Fruit fly (Drosophila melanogaster) whole organism, embryonic: ENCODE data around the gene Or9a.

Experiments used
- CG10274 ChIP-seq: fragments of 200-800 bp; sonication (Bioruptor generic); optimal IDR thresholded peaks from 3 replicates; lab custom pipeline; 2017; ENCODE audit warnings: missing biosample characterization, mild to moderate bottlenecking, missing genetic modification characterization
- CG10366 ChIP-seq: fragments of 200-800 bp; sonication (Bioruptor generic); IDR thresholded peaks from 2 replicates; pipeline ENCODE4 v1.3.6; 2022; ENCODE audit warnings: missing biosample characterization, missing genetic modification characterization
- CG10979 ChIP-seq: fragments of 200-800 bp; sonication (Bioruptor generic); optimal IDR thresholded peaks from 2 replicates; lab custom pipeline; 2018; ENCODE audit warnings: missing biosample characterization, mild to moderate bottlenecking, missing genetic modification characterization, moderate library complexity
- CG12659 ChIP-seq: fragments of 200-800 bp; sonication (Bioruptor generic); optimal IDR thresholded peaks from 3 replicates; lab custom pipeline; 2017; ENCODE audit warnings: mild to moderate bottlenecking, missing biosample characterization, missing genetic modification reagents, missing genetic modification characterization
- CG12942 ChIP-seq: fragments of 200-800 bp; sonication (Bioruptor generic); optimal IDR thresholded peaks from 3 replicates; lab custom pipeline; 2016; ENCODE audit warnings: missing biosample characterization, missing genetic modification characterization
- CG13624 ChIP-seq: fragments of 200-800 bp; sonication (Bioruptor generic); optimal IDR thresholded peaks from 2 replicates; lab custom pipeline; 2016; ENCODE audit warnings: missing biosample characterization, missing genetic modification characterization
- CG17328 ChIP-seq: fragments of 200-800 bp; sonication (Bioruptor generic); IDR thresholded peaks from 2 replicates; pipeline ENCODE4 v1.3.6; 2022; ENCODE audit warnings: missing biosample characterization, missing genetic modification characterization
- CG17829 ChIP-seq: fragments of 200-800 bp; optimal IDR thresholded peaks from 2 replicates; lab custom pipeline; 2019; ENCODE audit warnings: missing biosample characterization, mild to moderate bottlenecking, missing genetic modification characterization, moderate library complexity
- CG18011 ChIP-seq: fragments of 200-800 bp; sonication (Bioruptor generic); optimal IDR thresholded peaks from 2 replicates; lab custom pipeline; 2017; ENCODE audit warnings: missing biosample characterization, missing genetic modification characterization, mild to moderate bottlenecking, moderate library complexity, missing genotype
- CG2116 ChIP-seq: fragments of 200-800 bp; sonication (Bioruptor generic); optimal IDR thresholded peaks from 3 replicates; lab custom pipeline; 2018; ENCODE audit warnings: missing biosample characterization, mild to moderate bottlenecking, missing genetic modification characterization
- CG34422 ChIP-seq: fragments of 200-800 bp; sonication (Bioruptor generic); IDR thresholded peaks from 3 replicates; pipeline ENCODE4 v1.3.6; 2022; ENCODE audit warnings: missing biosample characterization, missing genetic modification characterization
- CG3995 ChIP-seq: fragments of 200-800 bp; sonication (Bioruptor generic); optimal IDR thresholded peaks from 3 replicates; lab custom pipeline; 2016; ENCODE audit warnings: missing biosample characterization, missing genetic modification characterization
- CG6175 ChIP-seq: fragments of 200-800 bp; sonication (Bioruptor generic); IDR thresholded peaks from 3 replicates; pipeline ENCODE4 v1.3.6; 2022; ENCODE audit warnings: missing biosample characterization, missing genetic modification characterization
- CG7745 ChIP-seq: fragments of 200-800 bp; sonication (Bioruptor generic); optimal IDR thresholded peaks from 2 replicates; lab custom pipeline; 2018; ENCODE audit warnings: missing biosample characterization, mild to moderate bottlenecking, missing genetic modification characterization, moderate library complexity
- Dip2 ChIP-seq: fragments of 200-800 bp; sonication (Bioruptor generic); IDR thresholded peaks from 2 replicates; pipeline ENCODE4 v1.3.6; 2022; ENCODE audit warnings: missing biosample characterization, missing genetic modification characterization
- Doc3 ChIP-seq: fragments of 200-800 bp; sonication (Bioruptor generic); IDR thresholded peaks from 3 replicates; pipeline ENCODE4 v1.3.6; 2022; ENCODE audit warnings: missing biosample characterization, missing genetic modification characterization; ENCODE audit not compliant: partially characterized antibody
- Hr3 ChIP-seq: fragments of 200-800 bp; sonication (Bioruptor generic); optimal IDR thresholded peaks from 3 replicates; lab custom pipeline; 2016; ENCODE audit warnings: missing biosample characterization, missing genetic modification characterization
- Hr51 ChIP-seq, 2 experiments: fragments of 200-800 bp; sonication (Bioruptor generic); optimal IDR thresholded peaks; 2 replicates in 1 of 2; 3 replicates in 1 of 2; lab custom pipeline; 2016 to 2018; ENCODE audit warnings: missing biosample characterization in 2 of 2, missing genetic modification characterization in 2 of 2, mild to moderate bottlenecking in 1 of 2, moderate library complexity in 1 of 2
- Jarid2 ChIP-seq: fragments of 200-800 bp; sonication (Bioruptor generic); optimal IDR thresholded peaks from 3 replicates; lab custom pipeline; 2017; ENCODE audit warnings: mild to moderate bottlenecking, missing biosample characterization, missing genetic modification reagents, missing genetic modification characterization
- MTF-1 ChIP-seq: fragments of 200-800 bp; sonication (Bioruptor generic); optimal IDR thresholded peaks from 2 replicates; lab custom pipeline; 2018; ENCODE audit warnings: missing biosample characterization, mild to moderate bottlenecking, missing genetic modification characterization, borderline replicate concordance
- Mes4 ChIP-seq: fragments of 200-800 bp; sonication (Bioruptor generic); optimal IDR thresholded peaks from 2 replicates; lab custom pipeline; 2016; ENCODE audit warnings: missing biosample characterization, missing genetic modification characterization
- NFAT ChIP-seq: fragments of 200-800 bp; sonication (Bioruptor generic); IDR thresholded peaks from 2 replicates; pipeline ENCODE4 v1.3.6; 2022; ENCODE audit warnings: missing biosample characterization, missing genetic modification characterization
- Optix ChIP-seq: fragments of 200-800 bp; sonication (Bioruptor generic); IDR thresholded peaks from 3 replicates; pipeline ENCODE4 v1.3.6; 2022; ENCODE audit warnings: missing biosample characterization, missing genetic modification characterization
- Pdp1 ChIP-seq, 2 experiments: fragments of 200-800 bp; sonication (Bioruptor generic); optimal IDR thresholded peaks; 3 replicates each; lab custom pipeline; 2016; ENCODE audit warnings: missing biosample characterization in 2 of 2, missing genetic modification characterization in 2 of 2, mild to moderate bottlenecking in 1 of 2, moderate library complexity in 1 of 2
- Sry-β ChIP-seq: fragments of 200-800 bp; sonication (Bioruptor generic); optimal IDR thresholded peaks from 2 replicates; lab custom pipeline; 2018; ENCODE audit warnings: missing biosample characterization, mild to moderate bottlenecking, missing genetic modification characterization, moderate library complexity
- TFAM ChIP-seq: fragments of 200-800 bp; sonication (Bioruptor generic); optimal IDR thresholded peaks from 2 replicates; lab custom pipeline; 2017; ENCODE audit warnings: missing biosample characterization, missing genetic modification characterization, inconsistent platforms
- Tbp ChIP-seq: fragments of >200 bp; optimal IDR thresholded peaks from 2 replicates; lab custom pipeline; 2018; ENCODE audit warnings: missing biosample characterization, missing genetic modification characterization
- abd-A ChIP-seq: fragments of 200-800 bp; sonication (Bioruptor generic); optimal IDR thresholded peaks from 3 replicates; lab custom pipeline; 2019; ENCODE audit warnings: missing biosample characterization, mild to moderate bottlenecking, missing genetic modification characterization, moderate library complexity
- amos ChIP-seq: fragments of 200-800 bp; sonication (Bioruptor generic); IDR thresholded peaks from 2 replicates; pipeline ENCODE4 v1.3.6; 2022; ENCODE audit warnings: missing biosample characterization, missing genetic modification characterization; ENCODE audit not compliant: partially characterized antibody
- chif ChIP-seq, 2 experiments: fragments of 200-800 bp; sonication (Bioruptor generic); optimal IDR thresholded peaks; 3 replicates each; lab custom pipeline; 2016; ENCODE audit warnings: missing biosample characterization in 2 of 2, missing genetic modification characterization in 2 of 2
- ci ChIP-seq: fragments of 200-800 bp; sonication (Bioruptor generic); IDR thresholded peaks from 3 replicates; pipeline ENCODE4 v1.3.6; 2022; ENCODE audit warnings: missing biosample characterization, missing genetic modification characterization
- croc ChIP-seq: fragments of 200-800 bp; sonication (Bioruptor generic); conservative IDR thresholded peaks from 3 replicates; pipeline ENCODE4 v1.3.6; 2022; ENCODE audit warnings: missing biosample characterization, missing genetic modification characterization
- dpn ChIP-seq, 2 experiments: fragments of 200-800 bp; sonication (Bioruptor generic); optimal IDR thresholded peaks; 3 replicates each; lab custom pipeline; 2016; ENCODE audit warnings: missing biosample characterization in 2 of 2, missing genetic modification characterization in 2 of 2
- gcm ChIP-seq: fragments of 200-800 bp; sonication (Bioruptor generic); optimal IDR thresholded peaks from 2 replicates; lab custom pipeline; 2019; ENCODE audit warnings: missing biosample characterization, mild to moderate bottlenecking, missing genetic modification characterization, moderate library complexity
- jigr1 ChIP-seq: fragments of 200-800 bp; sonication (Bioruptor generic); IDR thresholded peaks from 3 replicates; pipeline ENCODE4 v1.3.6; 2022; ENCODE audit warnings: missing biosample characterization, missing genetic modification characterization
- lab ChIP-seq: fragments of 200-800 bp; sonication (Bioruptor generic); optimal IDR thresholded peaks from 3 replicates; lab custom pipeline; 2017; ENCODE audit warnings: missing biosample characterization, missing genetic modification characterization, mild to moderate bottlenecking, moderate library complexity, missing genetic modification reagents
- lbe ChIP-seq: fragments of 200-800 bp; sonication (Bioruptor generic); optimal IDR thresholded peaks from 2 replicates; lab custom pipeline; 2016; ENCODE audit warnings: missing biosample characterization, mild to moderate bottlenecking, missing genetic modification characterization
- lola ChIP-seq, 3 experiments: fragments of >200 bp in 2 of 3; fragments of 200-800 bp in 1 of 3; sonication (Bioruptor generic) in 1 of 3; optimal IDR thresholded peaks; 2 replicates each; lab custom pipeline; 2017 to 2019; ENCODE audit warnings: missing biosample characterization in 3 of 3, missing genetic modification characterization in 3 of 3, mild to moderate bottlenecking in 1 of 3, moderate library complexity in 1 of 3
- luna ChIP-seq: fragments of 200-800 bp; sonication (Bioruptor generic); optimal IDR thresholded peaks from 2 replicates; lab custom pipeline; 2016; ENCODE audit warnings: missing biosample characterization, missing genetic modification characterization
- nerfin-2 ChIP-seq: fragments of 200-800 bp; sonication (Bioruptor generic); IDR thresholded peaks from 2 replicates; pipeline ENCODE4 v1.3.6; 2022; ENCODE audit warnings: missing biosample characterization, missing genetic modification characterization; ENCODE audit not compliant: partially characterized antibody
- phol ChIP-seq: fragments of 200-800 bp; sonication (Bioruptor generic); optimal IDR thresholded peaks from 3 replicates; lab custom pipeline; 2018; ENCODE audit warnings: missing biosample characterization, mild to moderate bottlenecking, missing genetic modification characterization, moderate library complexity
- pnt ChIP-seq: fragments of 200-800 bp; sonication (Bioruptor generic); optimal IDR thresholded peaks from 3 replicates; lab custom pipeline; 2016; ENCODE audit warnings: missing biosample characterization, missing genetic modification characterization
- sens ChIP-seq: fragments of 200-800 bp; sonication (Bioruptor generic); peaks from one replicate; lab custom pipeline; 2016; ENCODE audit warnings: missing biosample characterization, missing genetic modification characterization
- tap ChIP-seq: fragments of 200-800 bp; optimal IDR thresholded peaks from 3 replicates; lab custom pipeline; 2019; ENCODE audit warnings: missing biosample characterization, mild to moderate bottlenecking, missing genetic modification characterization, moderate library complexity
- unc-4 ChIP-seq: fragments of 200-800 bp; sonication (Bioruptor generic); IDR thresholded peaks from 2 replicates; pipeline ENCODE4 v1.3.6; 2022; ENCODE audit warnings: missing biosample characterization, missing genetic modification characterization; ENCODE audit not compliant: partially characterized antibody
- unpg ChIP-seq: fragments of 200-800 bp; sonication (Bioruptor generic); optimal IDR thresholded peaks from 3 replicates; lab custom pipeline; 2018; ENCODE audit warnings: missing biosample characterization, mild to moderate bottlenecking, missing genetic modification characterization, moderate library complexity
- yki ChIP-seq: fragments of >200 bp; optimal IDR thresholded peaks from 3 replicates; lab custom pipeline; 2018
- zen ChIP-seq: fragments of 200-800 bp; sonication (Bioruptor generic); optimal IDR thresholded peaks from 3 replicates; lab custom pipeline; 2018; ENCODE audit warnings: missing biosample characterization, mild to moderate bottlenecking, missing genetic modification characterization, moderate library complexity
- zfh2 ChIP-seq: fragments of 200-800 bp; sonication (Bioruptor generic); optimal IDR thresholded peaks from 2 replicates; lab custom pipeline; 2016; ENCODE audit warnings: missing biosample characterization, missing genetic modification characterization

Or9a gene

dm6 chrX:10463056-10463710 lies 3.7 kb upstream of the Or9a start (continued):
- TF ChIP-seq Dip2 (GFP tag; lab: Robert Waterston, UW) (no peak), CG13624 (GFP tag; lab: Kevin White, UChicago) (peak; percentile 11), Hr3 (GFP tag; lab: Kevin White, UChicago) (no peak), CG12942 (no peak), CG17829 (peak; percentile 14), lola (GFP tag; optimal IDR thresholded peaks at IDR 0.05; lab: Kevin White, UChicago) (no peak), CG6175 (GFP tag; lab: Robert Waterston, UW) (no peak), CG2116 (GFP tag; lab: Kevin White, UChicago) (peak; percentile 74), pnt (GFP tag; lab: Kevin White, UChicago) (peak; percentile 20), dpn (GFP tag; optimal IDR thresholded peaks at IDR 0.05; lab: Kevin White, UChicago) (no peak), CG10979 (tag; lab: Kevin White, UChicago) (no peak), Hr51 (GFP tag; optimal IDR thresholded peaks at IDR 0.05; lab: Kevin White, UChicago) (no peak), Optix (GFP tag; lab: Robert Waterston, UW) (no peak), CG12659 (GFP tag; lab: Kevin White, UChicago) (peak; percentile 55), luna (no peak), abd-A (tag; lab: Kevin White, UChicago) (no peak), NFAT (GFP tag; lab: Robert Waterston, UW) (no peak), jigr1 (GFP tag; lab: Robert Waterston, UW) (no peak), CG10274 (GFP tag; lab: Kevin White, UChicago) (no peak), CG7745 (tag; lab: Kevin White, UChicago) (no peak), Doc3 (no peak), gcm (GFP tag; lab: Kevin White, UChicago) (no peak), Mes4 (no peak), Tbp (GFP tag; lab: Kevin White, UChicago) (no peak), phol (tag; lab: Kevin White, UChicago) (peak; percentile 50), nerfin-2 (peak; percentile 55; the same call in 1 of the 2 replicates), CG18011 (no peak), CG10366 (GFP tag; lab: Robert Waterston, UW) (no peak), ci (GFP tag; lab: Robert Waterston, UW) (peak; percentile 56; the same call in 1 of the 3 replicates), zfh2 (GFP tag; lab: Kevin White, UChicago) (peak; percentile 25), Jarid2 (GFP tag; lab: Kevin White, UChicago) (no peak), sens (GFP tag; lab: Kevin White, UChicago) (peak; percentile 79), unc-4 (GFP tag; lab: Robert Waterston, UW) (peak; percentile 39; the same call in 1 of the 2 replicates), unpg (GFP tag; lab: Kevin White, UChicago) (no peak), CG17328 (GFP tag; lab: Robert Waterston, UW) (no peak), CG3995 (GFP tag; lab: Kevin White, UChicago) (no peak), MTF-1 (no peak), Sry-β (GFP tag; lab: Kevin White, UChicago) (no peak), lab (GFP tag; lab: Kevin White, UChicago) (no peak), TFAM (GFP tag; lab: Kevin White, UChicago) (no peak), amos (GFP tag; lab: Robert Waterston, UW) (peak; percentile 59), zen (tag; lab: Kevin White, UChicago) (peak; percentile 32), Pdp1 (GFP tag; optimal IDR thresholded peaks at IDR 0.05; lab: Kevin White, UChicago) (peak in 1 of 2 experiments; percentile 59), tap (tag; lab: Kevin White, UChicago) (no peak), lbe (GFP tag; lab: Kevin White, UChicago) (no peak), croc (GFP tag; lab: Robert Waterston, UW) (no peak), chif (GFP tag; optimal IDR thresholded peaks at IDR 0.05; lab: Kevin White, UChicago) (no peak), CG34422 (GFP tag; lab: Robert Waterston, UW) (no peak), yki (no peak)
